Fruit fly (Drosophila melanogaster) whole organism, wandering third instar larva: ENCODE results near the gene Neurochondrin.

ENCODE experiments used
- CG32264 ChIP-seq: fragments of 200-800 bp; sonication (Bioruptor generic); optimal IDR thresholded peaks from 2 replicates; lab custom pipeline; 2016; ENCODE audit warnings: missing biosample characterization, missing genetic modification characterization
- CrebA ChIP-seq: fragments of 200-800 bp; sonication (Bioruptor generic); optimal IDR thresholded peaks from 2 replicates; lab custom pipeline; 2016; ENCODE audit warnings: missing biosample characterization, mild to moderate bottlenecking, missing genetic modification characterization, borderline replicate concordance
- Dfd ChIP-seq: fragments of >200 bp; optimal IDR thresholded peaks from 2 replicates; lab custom pipeline; 2017; ENCODE audit warnings: missing biosample characterization, missing genetic modification characterization
- Dif ChIP-seq: fragments of 200-275, 200-300 bp; sonication (Bioruptor generic); optimal IDR thresholded peaks from 2 replicates; lab custom pipeline; 2018; ENCODE audit warnings: missing biosample characterization, missing genetic modification characterization; ENCODE audit not compliant: partially characterized antibody
- GATAd ChIP-seq: sonication (Bioruptor generic); optimal IDR thresholded peaks from 2 replicates; lab custom pipeline; 2016; ENCODE audit warnings: missing biosample characterization, missing genetic modification characterization
- HLH106 ChIP-seq: fragments of 200-800 bp; optimal IDR thresholded peaks from 3 replicates; lab custom pipeline; 2019; ENCODE audit warnings: missing biosample characterization, mild to moderate bottlenecking, missing genetic modification characterization, moderate library complexity
- Hnf4 ChIP-seq: fragments of 200-800 bp; sonication (Bioruptor generic); optimal IDR thresholded peaks from 2 replicates; lab custom pipeline; 2016; ENCODE audit warnings: missing biosample characterization, mild to moderate bottlenecking, missing genetic modification characterization
- Jra ChIP-seq: sonication (Bioruptor generic); optimal IDR thresholded peaks from 2 replicates; lab custom pipeline; 2016; ENCODE audit warnings: missing biosample characterization, missing genetic modification characterization
- Mio ChIP-seq: sonication (Bioruptor generic); optimal IDR thresholded peaks from 2 replicates; lab custom pipeline; 2016; ENCODE audit warnings: missing biosample characterization, missing genetic modification characterization
- Myc ChIP-seq: fragments of >200 bp; optimal IDR thresholded peaks from 2 replicates; lab custom pipeline; 2017
- N ChIP-seq: fragments of >200 bp; optimal IDR thresholded peaks from 2 replicates; lab custom pipeline; 2018; ENCODE audit warnings: missing biosample characterization, missing external identifiers, missing genetic modification characterization
- Rel ChIP-seq, 2 experiments: fragments of 200-800 bp; sonication (Bioruptor generic) in 1 of 2; optimal IDR thresholded peaks; 2 replicates in 1 of 2; 3 replicates in 1 of 2; lab custom pipeline; 2016 to 2019; ENCODE audit warnings: mild to moderate bottlenecking in 2 of 2, missing biosample characterization in 2 of 2, missing genetic modification characterization in 2 of 2, moderate library complexity in 1 of 2
- Sp1 ChIP-seq: fragments of 200-800 bp; sonication (Bioruptor generic); optimal IDR thresholded peaks from 3 replicates; lab custom pipeline; 2019; ENCODE audit warnings: missing biosample characterization, mild to moderate bottlenecking, missing genetic modification characterization, moderate library complexity
- br ChIP-seq: fragments of 200-800 bp; sonication (Bioruptor generic); optimal IDR thresholded peaks from 2 replicates; lab custom pipeline; 2016; ENCODE audit warnings: missing biosample characterization, missing genetic modification characterization
- brk ChIP-seq: fragments of 200-800 bp; sonication (Bioruptor generic); optimal IDR thresholded peaks from 2 replicates; lab custom pipeline; 2016; ENCODE audit warnings: missing biosample characterization, mild to moderate bottlenecking, missing genetic modification characterization
- dl ChIP-seq, 2 experiments: fragments of 175-275, 200-275 bp in 1 of 2; fragments of 200-275 bp in 1 of 2; sonication (Bioruptor generic); optimal IDR thresholded peaks; lab custom pipeline; 2018; ENCODE audit warnings: mild to moderate bottlenecking in 2 of 2, missing biosample characterization in 2 of 2, missing genetic modification characterization in 2 of 2, moderate library complexity in 2 of 2; ENCODE audit not compliant: partially characterized antibody in 2 of 2, insufficient read depth in 1 of 2
- dmrt93B ChIP-seq: fragments of 200-800 bp; sonication (Bioruptor generic); optimal IDR thresholded peaks from 2 replicates; lab custom pipeline; 2018; ENCODE audit warnings: missing biosample characterization, mild to moderate bottlenecking, missing genetic modification characterization
- dsf ChIP-seq: sonication (Bioruptor generic); optimal IDR thresholded peaks from 2 replicates; lab custom pipeline; 2016; ENCODE audit warnings: missing biosample characterization, missing genetic modification characterization, borderline replicate concordance
- foxo ChIP-seq, 2 experiments: fragments of 200-800 bp; sonication (Bioruptor generic); optimal IDR thresholded peaks; 2 replicates in 1 of 2; 3 replicates in 1 of 2; lab custom pipeline; 2016 to 2017; ENCODE audit warnings: missing biosample characterization in 2 of 2, missing genetic modification characterization in 2 of 2
- jim ChIP-seq: fragments of 175-275, 200-325 bp; sonication (Bioruptor generic); optimal IDR thresholded peaks from 2 replicates; lab custom pipeline; 2016; ENCODE audit warnings: missing biosample characterization, mild to moderate bottlenecking, missing genetic modification characterization
- lola ChIP-seq: fragments of >200 bp; optimal IDR thresholded peaks from 2 replicates; lab custom pipeline; 2017; ENCODE audit warnings: missing biosample characterization, missing genetic modification characterization
- pan ChIP-seq: fragments of >200 bp; optimal IDR thresholded peaks from 2 replicates; lab custom pipeline; 2017
- psq ChIP-seq: fragments of 200-800 bp; sonication (Bioruptor generic); optimal IDR thresholded peaks from 3 replicates; lab custom pipeline; 2017; ENCODE audit warnings: missing biosample characterization, mild to moderate bottlenecking, missing genetic modification characterization, moderate library complexity
- sage ChIP-seq: fragments of 200-800 bp; sonication (Bioruptor generic); optimal IDR thresholded peaks from 2 replicates; lab custom pipeline; 2016; ENCODE audit warnings: missing biosample characterization, mild to moderate bottlenecking, missing genetic modification characterization
- sv ChIP-seq: fragments of 200-800 bp; sonication (Bioruptor generic); optimal IDR thresholded peaks from 3 replicates; lab custom pipeline; 2016; ENCODE audit warnings: missing biosample characterization, missing genetic modification characterization
- usp ChIP-seq: fragments of >200 bp; optimal IDR thresholded peaks from 2 replicates; lab custom pipeline; 2017; ENCODE audit warnings: missing biosample characterization, missing genetic modification characterization
- woc ChIP-seq: sonication (Bioruptor generic); optimal IDR thresholded peaks from 2 replicates; lab custom pipeline; 2016; ENCODE audit warnings: missing biosample characterization, mild to moderate bottlenecking, missing genetic modification characterization

The Neurochondrin gene

dm6 chr3R:6429706-6430105, 38.5 kb upstream of the Neurochondrin start:
- no peak for TF ChIP-seq foxo (GFP tag; optimal IDR thresholded peaks at IDR 0.05; lab: Kevin White, UChicago)
- TF ChIP-seq brk (GFP tag; lab: Kevin White, UChicago): no peak
- no peak for TF ChIP-seq usp (GFP tag; lab: Kevin White, UChicago)
- no peak for TF ChIP-seq sv
- no peak for TF ChIP-seq psq (GFP tag; lab: Kevin White, UChicago)
- TF ChIP-seq, all 38 proteins: peak for 0

- TF ChIP-seq dl (GFP tag; optimal IDR thresholded peaks at IDR 0.05; lab: Kevin White, UChicago; ENCODE audit: insufficient read depth in 1 of 2, partially characterized antibody in 2 of 2) (no peak), psq (GFP tag; lab: Kevin White, UChicago) (peak; percentile 9), pan (lab: Kevin White, UChicago) (no peak), Myc (lab: Kevin White, UChicago) (no peak)
- TF ChIP-seq, all 38 proteins: peak for 1
Measured at dm6 chr3R:6430206-6430605, 38.0 kb upstream of the Neurochondrin start.

dm6 chr3R:6432321-6432720, 35.9 kb upstream of the Neurochondrin start:
- no peak for TF ChIP-seq brk (GFP tag; lab: Kevin White, UChicago)
- TF ChIP-seq, all 38 proteins: peak for 0

- TF ChIP-seq Myc (lab: Kevin White, UChicago) (no peak), Jra (GFP tag; lab: Kevin White, UChicago) (no peak), Rel (GFP tag; optimal IDR thresholded peaks at IDR 0.05; lab: Kevin White, UChicago) (no peak), Rel (tag; optimal IDR thresholded peaks at IDR 0.05; lab: Kevin White, UChicago) (peak; percentile 97), Mio (GFP tag; lab: Kevin White, UChicago) (no peak), psq (GFP tag; lab: Kevin White, UChicago) (no peak), Hnf4 (GFP tag; lab: Kevin White, UChicago) (no peak), sage (GFP tag; lab: Kevin White, UChicago) (peak; percentile 40), lola (no peak), Dfd (GFP tag; lab: Kevin White, UChicago) (no peak), CrebA (GFP tag; lab: Kevin White, UChicago) (peak; percentile 72), woc (GFP tag; lab: Kevin White, UChicago) (no peak)
Measured at dm6 chr3R:6432784-6433469, 35.3 kb upstream of the Neurochondrin start.

- TF ChIP-seq Sp1 (GFP tag; lab: Kevin White, UChicago): no peak
- no peak for TF ChIP-seq dl (GFP tag; optimal IDR thresholded peaks at IDR 0.05; lab: Kevin White, UChicago; ENCODE audit: insufficient read depth in 1 of 2, partially characterized antibody in 2 of 2)
- no peak for TF ChIP-seq woc (GFP tag; lab: Kevin White, UChicago)
- no peak for TF ChIP-seq dmrt93B (GFP tag; lab: Kevin White, UChicago)
- no peak for TF ChIP-seq Dif (GFP tag; lab: Kevin White, UChicago)
- no peak for TF ChIP-seq Hnf4 (GFP tag; lab: Kevin White, UChicago)
- TF ChIP-seq Rel (GFP tag; optimal IDR thresholded peaks at IDR 0.05; lab: Kevin White, UChicago): no peak
- TF ChIP-seq Rel (tag; optimal IDR thresholded peaks at IDR 0.05; lab: Kevin White, UChicago): no peak
- no peak for TF ChIP-seq foxo (GFP tag; optimal IDR thresholded peaks at IDR 0.05; lab: Kevin White, UChicago)
- TF ChIP-seq dsf: no peak
- no peak for TF ChIP-seq HLH106
- TF ChIP-seq, all 38 proteins: peak for 0
Measured at dm6 chr3R:6433885-6434284, 34.4 kb upstream of the Neurochondrin start.

- TF ChIP-seq GATAd (GFP tag; lab: Kevin White, UChicago): no peak
- TF ChIP-seq CG32264 (GFP tag; lab: Kevin White, UChicago): no peak
- TF ChIP-seq Hnf4 (GFP tag; lab: Kevin White, UChicago): no peak
- TF ChIP-seq jim (GFP tag; lab: Kevin White, UChicago): no peak
- TF ChIP-seq dmrt93B (GFP tag; lab: Kevin White, UChicago): no peak
- no peak for TF ChIP-seq usp (GFP tag; lab: Kevin White, UChicago)
- no peak for TF ChIP-seq woc (GFP tag; lab: Kevin White, UChicago)
- TF ChIP-seq N (GFP tag; lab: Kevin White, UChicago): no peak
- no peak for TF ChIP-seq Sp1 (GFP tag; lab: Kevin White, UChicago)
- no peak for TF ChIP-seq br (GFP tag; lab: Kevin White, UChicago)
- TF ChIP-seq sv: no peak
Measured at dm6 chr3R:6435219-6435618, 33.0 kb upstream of the Neurochondrin start.
